Worm (Caenorhabditis elegans): ENCODE results near the gene ham-1.

DNA sequence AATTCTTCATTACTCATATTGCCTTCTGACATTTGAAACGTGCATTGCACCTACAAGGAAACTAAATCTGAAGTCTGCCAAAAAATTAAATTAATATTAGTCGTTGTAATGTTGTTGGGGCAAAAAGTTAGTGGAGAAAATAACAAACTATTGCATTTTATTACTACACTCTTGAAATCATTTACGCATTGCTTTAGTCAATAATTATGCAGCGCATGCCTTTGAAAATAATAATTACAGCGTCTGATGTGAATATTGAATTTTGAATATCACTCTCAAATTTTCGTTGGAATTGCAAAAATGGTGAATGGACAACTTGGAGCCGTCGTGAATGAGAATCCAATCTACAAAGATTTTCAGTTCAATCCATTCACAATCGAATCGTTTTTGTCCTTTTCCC lies 43.7 kb upstream of the ham-1 start, which contains the start of gene sru-19:
- TF ChIP-seq elt-2 (tag; optimal IDR thresholded peaks at IDR 0.05) (no peak), pqm-1 (tag; optimal IDR thresholded peaks at IDR 0.05) (no peak), pha-4 (tag; optimal IDR thresholded peaks at IDR 0.05) (no peak), C38D4.7 (GFP tag; optimal IDR thresholded peaks at IDR 0.05) (no peak), unc-86 (tag; optimal IDR thresholded peaks at IDR 0.05) (no peak), mec-3 (tag; optimal IDR thresholded peaks at IDR 0.05; ENCODE audit: borderline replicate concordance) (no peak), hlh-30 (tag; optimal IDR thresholded peaks at IDR 0.05; ENCODE audit: insufficient read depth) (no peak), ztf-16 (tag; optimal IDR thresholded peaks at IDR 0.05) (no peak), nhr-11 (tag; optimal IDR thresholded peaks at IDR 0.05) (no peak), nfya-1 (tag; optimal IDR thresholded peaks at IDR 0.05) (no peak), tbx-2 (tag; optimal IDR thresholded peaks at IDR 0.05) (no peak), pag-3 (tag; optimal IDR thresholded peaks at IDR 0.05; ENCODE audit: borderline replicate concordance) (no peak), F13H6.1 (tag; optimal IDR thresholded peaks at IDR 0.05) (no peak)

Data from whole organism, late embryonic.